Worm (Caenorhabditis elegans) whole organism, L2 larva: ENCODE measurements around the gene srbc-24.

Experiments
- ZK546.5 ChIP-seq: sonication (generic microtip); optimal IDR thresholded peaks from 2 replicates; lab custom pipeline; 2017; ENCODE audit warnings: missing biosample characterization, missing genetic modification characterization
- ama-1 ChIP-seq: fragments of 150-350 bp; optimal IDR thresholded peaks from 2 replicates; lab custom pipeline; 2018; ENCODE audit warnings: inconsistent platforms
- fos-1 ChIP-seq: fragments of 150-350 bp; optimal IDR thresholded peaks from 2 replicates; lab custom pipeline; 2014; ENCODE audit warnings: missing biosample characterization, missing genetic modification characterization
- skn-1 ChIP-seq: sonication (generic microtip); optimal IDR thresholded peaks from 2 replicates; lab custom pipeline; 2017; ENCODE audit warnings: missing biosample characterization, missing genetic modification characterization
- unc-62 ChIP-seq: fragments of 150-350 bp; optimal IDR thresholded peaks from 2 replicates; lab custom pipeline; 2014; ENCODE audit warnings: missing biosample characterization, missing genetic modification reagents, missing genetic modification characterization

DNA sequence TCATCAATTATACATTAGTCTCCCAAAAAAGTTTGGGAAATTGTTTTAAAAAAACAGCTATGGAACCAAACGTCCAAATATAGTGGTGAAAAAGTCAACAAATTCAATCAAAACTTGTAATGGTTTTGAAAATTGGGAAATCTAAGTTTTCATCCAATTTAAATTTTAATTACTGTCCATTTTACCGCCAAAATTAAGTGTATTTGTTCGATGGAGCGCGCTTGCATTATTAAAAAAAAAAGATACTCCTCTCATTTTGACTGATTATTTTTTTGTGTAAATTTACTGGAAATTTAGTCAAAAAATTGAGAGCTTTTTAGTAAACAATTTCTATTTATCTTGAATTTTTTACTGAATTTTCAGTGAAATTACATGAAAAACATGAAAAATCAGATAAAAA lies 22.9 kb downstream of the srbc-24 start:
- TF ChIP-seq ama-1 (lab: Kevin White, UChicago) (no peak), fos-1 (no peak), ZK546.5 (tag; lab: Kevin White, UChicago) (no peak), unc-62 (GFP tag; lab: Kevin White, UChicago) (no peak), skn-1 (tag; lab: Kevin White, UChicago) (no peak)
